Fruit fly (Drosophila melanogaster): ENCODE results near the gene HDAC6.

- TF ChIP-seq psq (optimal IDR thresholded peaks at IDR 0.05), result no peak
- TF ChIP-seq EcR (GFP tag; optimal IDR thresholded peaks at IDR 0.05), result no peak
- no peak for TF ChIP-seq usp (GFP tag; optimal IDR thresholded peaks at IDR 0.05)
- TF ChIP-seq pan (optimal IDR thresholded peaks at IDR 0.05), result no peak
Observed at dm6 chrX:15323302-15323880, 9.7 kb upstream of the HDAC6 start.
